Worm (Caenorhabditis elegans): ENCODE data around the gene F59B1.8.

ce11 chrV:3613042-3613441 is 31.0 kb downstream of the F59B1.8 start:
- no peak for TF ChIP-seq lin-15B (tag; optimal IDR thresholded peaks at IDR 0.05)
- TF ChIP-seq dpl-1 (GFP tag; optimal IDR thresholded peaks at IDR 0.05), result no peak
- no peak for TF ChIP-seq hpl-2 (GFP tag; optimal IDR thresholded peaks at IDR 0.05)
- TF ChIP-seq ama-1 (optimal IDR thresholded peaks at IDR 0.05), result no peak
- no peak for TF ChIP-seq ztf-4 (tag; optimal IDR thresholded peaks at IDR 0.05)
- no peak for TF ChIP-seq ces-1 (GFP tag; optimal IDR thresholded peaks at IDR 0.05)
- no peak for TF ChIP-seq lin-13 (GFP tag; optimal IDR thresholded peaks at IDR 0.05)

Data from whole organism, L1 larva.